Worm (Caenorhabditis elegans) whole organism, L1 larva: ENCODE results near the gene fars-3.

ENCODE experiments used
- ces-1 ChIP-seq: fragments of 150-350 bp; optimal IDR thresholded peaks from 2 replicates; lab custom pipeline; 2014; ENCODE audit warnings: missing biosample characterization, missing genetic modification reagents, missing genetic modification characterization
- dpl-1 ChIP-seq, 3 experiments: fragments of 150-350 bp in 2 of 3; sonication (generic microtip) in 1 of 3; optimal IDR thresholded peaks; 2 replicates each; lab custom pipeline; 2014 to 2017; ENCODE audit warnings: missing biosample characterization in 3 of 3, missing genetic modification characterization in 3 of 3, missing genetic modification reagents in 3 of 3
- lin-13 ChIP-seq: fragments of 150-350 bp; optimal IDR thresholded peaks from 2 replicates; lab custom pipeline; 2014; ENCODE audit warnings: missing biosample characterization, missing genetic modification reagents, missing genetic modification characterization
- nhr-12 ChIP-seq: sonication (generic microtip); optimal IDR thresholded peaks from 2 replicates; lab custom pipeline; 2017; ENCODE audit warnings: missing biosample characterization, missing genetic modification characterization
- nhr-76 ChIP-seq: sonication (generic microtip); optimal IDR thresholded peaks from 2 replicates; lab custom pipeline; 2017; ENCODE audit warnings: missing biosample characterization, missing genetic modification characterization
- skn-1 ChIP-seq: fragments of 150-350 bp; optimal IDR thresholded peaks from 2 replicates; lab custom pipeline; 2014; ENCODE audit warnings: missing biosample characterization, missing genetic modification characterization
- snpc-4 ChIP-seq: fragments of 150-350 bp; optimal IDR thresholded peaks from 2 replicates; lab custom pipeline; 2014; ENCODE audit warnings: missing biosample characterization, missing genetic modification characterization
- tlp-1 ChIP-seq: fragments of 150-350 bp; optimal IDR thresholded peaks from 2 replicates; lab custom pipeline; 2014; ENCODE audit warnings: missing biosample characterization, missing genetic modification characterization
- unc-62 ChIP-seq: fragments of 150-350 bp; optimal IDR thresholded peaks from 2 replicates; lab custom pipeline; 2014; ENCODE audit warnings: missing biosample characterization, missing genetic modification reagents, missing genetic modification characterization

DNA sequence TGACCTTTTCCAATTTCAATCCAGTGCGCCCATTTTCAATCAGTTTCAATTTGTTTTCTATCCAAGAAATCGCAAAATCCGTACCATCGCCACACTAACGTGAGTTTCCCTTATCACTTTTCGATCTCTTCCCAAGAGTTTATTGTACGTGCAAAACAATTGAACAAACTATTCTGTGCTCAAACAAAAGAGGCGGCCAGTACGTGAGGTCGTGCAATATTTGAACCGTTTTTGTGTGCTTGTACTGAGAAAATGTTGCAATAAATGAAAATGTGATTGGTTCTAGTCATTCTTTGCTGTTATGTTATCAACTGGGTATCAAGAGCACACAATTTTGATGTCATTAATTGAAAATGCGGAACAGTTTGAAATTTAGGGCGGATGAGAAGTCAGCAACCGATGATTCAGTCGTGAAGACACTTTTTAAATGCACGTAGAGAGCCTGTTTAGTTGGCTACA lies 15.0 kb upstream of the fars-3 start, which contains the start of gene F22B5.4:
- TF ChIP-seq lin-13 (GFP tag; lab: Kevin White, UChicago) (no peak), tlp-1 (no peak), snpc-4 (tag; lab: Kevin White, UChicago) (no peak), nhr-12 (no peak), nhr-76 (tag; lab: Kevin White, UChicago) (no peak), dpl-1 (GFP tag; optimal IDR thresholded peaks at IDR 0.05; lab: Kevin White, UChicago) (no peak), skn-1 (tag; lab: Kevin White, UChicago) (no peak), ces-1 (GFP tag; lab: Kevin White, UChicago) (no peak), unc-62 (GFP tag; lab: Kevin White, UChicago) (no peak)
